Worm (Caenorhabditis elegans): ENCODE measurements around the gene rps-12.

Gene rps-12

DNA sequence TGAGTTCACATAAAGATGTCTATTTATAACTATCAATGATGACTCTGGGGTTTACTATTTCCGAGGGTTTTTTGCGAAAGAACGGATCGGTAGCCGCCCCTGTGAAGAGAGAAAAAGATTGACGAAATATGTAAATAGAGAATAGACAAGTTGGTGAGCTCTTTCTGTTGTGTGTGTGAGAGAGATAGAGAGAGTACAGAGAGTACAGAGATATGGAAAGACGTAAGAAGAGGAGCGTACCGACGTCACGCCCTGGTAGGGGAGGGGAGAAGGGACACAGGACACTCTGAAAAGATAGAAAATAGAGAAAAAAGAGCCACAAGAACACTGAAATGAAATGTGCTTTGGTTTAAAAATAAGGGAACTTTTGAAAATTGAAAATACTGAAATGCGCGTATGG, 9.1 kb downstream of the rps-12 start:
- TF ChIP-seq ces-1 (GFP tag; optimal IDR thresholded peaks at IDR 0.05) (peak; percentile 27), ceh-83 (GFP tag; optimal IDR thresholded peaks at IDR 0.05) (no peak), pha-4 (tag; optimal IDR thresholded peaks at IDR 0.05) (peak; percentile 75), lsy-2 (tag; optimal IDR thresholded peaks at IDR 0.05) (peak; percentile 33)

DNA sequence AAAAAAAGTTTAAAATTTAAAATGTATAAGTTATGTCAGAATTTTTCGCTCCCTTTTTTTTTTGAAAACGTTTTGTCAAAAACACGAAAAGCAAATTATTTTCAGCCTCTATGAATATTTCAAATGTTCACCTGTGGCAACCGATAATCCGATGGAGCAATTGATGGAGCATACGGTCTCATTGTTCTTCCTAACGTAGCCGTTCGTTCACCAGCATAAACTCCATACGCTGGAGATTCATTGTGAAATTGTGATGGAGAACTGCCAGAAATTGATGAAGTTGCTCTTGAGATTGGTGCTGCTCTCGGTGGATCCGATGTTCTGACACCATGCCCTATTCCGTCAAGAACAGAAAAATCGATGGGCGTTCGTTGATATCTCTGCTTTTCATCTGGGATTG, 12.7 kb downstream of the rps-12 start:
- TF ChIP-seq mep-1 (tag; optimal IDR thresholded peaks at IDR 0.05) (no peak), lsy-2 (tag; optimal IDR thresholded peaks at IDR 0.05) (no peak), zip-8 (tag; optimal IDR thresholded peaks at IDR 0.05) (no peak), nhr-12 (tag; optimal IDR thresholded peaks at IDR 0.05) (no peak)

DNA sequence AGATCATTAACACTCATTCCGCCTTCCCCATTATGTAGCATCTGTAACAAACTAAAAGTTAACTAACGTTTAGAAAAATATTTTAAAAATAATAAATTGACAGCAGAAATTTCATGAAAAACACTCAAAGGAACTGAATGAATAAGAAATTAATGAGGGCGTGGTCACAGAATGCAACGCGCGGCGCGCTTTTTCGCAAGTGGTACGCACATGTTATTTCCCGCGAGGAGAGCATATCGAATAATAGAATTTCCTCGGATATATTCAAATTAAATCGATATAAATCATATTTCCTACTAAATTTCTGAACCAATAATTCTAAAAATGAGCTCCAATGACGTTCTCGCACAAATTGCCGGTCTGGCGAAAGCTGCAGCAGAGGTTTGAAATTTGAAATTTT, 13.6 kb downstream of the rps-12 start, which contains the start of the genes abi-1 and arle-14:
Gene abi-1, minus strand, starts transcription at position 51 of the 400 bp plus-strand sequence.
Gene arle-14, plus strand, starts transcription at position 217 of the 400 bp plus-strand sequence.
- TF ChIP-seq tbx-8 (GFP tag; optimal IDR thresholded peaks at IDR 0.05) (no peak), mep-1 (tag; optimal IDR thresholded peaks at IDR 0.05) (peak; percentile 31), ces-1 (GFP tag; optimal IDR thresholded peaks at IDR 0.05) (peak; percentile 76), sptf-1 (tag; optimal IDR thresholded peaks at IDR 0.05) (peak; percentile 19), lsy-2 (tag; optimal IDR thresholded peaks at IDR 0.05) (peak; percentile 10)

- TF ChIP-seq elt-3 (tag; optimal IDR thresholded peaks at IDR 0.05), result no peak
- no peak for TF ChIP-seq zip-8 (tag; optimal IDR thresholded peaks at IDR 0.05)
- TF ChIP-seq unc-62 (GFP tag; optimal IDR thresholded peaks at IDR 0.05), result no peak
- no peak for TF ChIP-seq cnd-1 (tag; optimal IDR thresholded peaks at IDR 0.05)
- TF ChIP-seq snpc-4 (tag; optimal IDR thresholded peaks at IDR 0.05), result no peak
- TF ChIP-seq ces-1 (GFP tag; optimal IDR thresholded peaks at IDR 0.05), result no peak
- TF ChIP-seq ztf-11 (tag; optimal IDR thresholded peaks at IDR 0.05), result no peak
- no peak for TF ChIP-seq nhr-237 (tag; optimal IDR thresholded peaks at IDR 0.05)
- TF ChIP-seq tbx-8 (GFP tag; optimal IDR thresholded peaks at IDR 0.05), result no peak
- no peak for TF ChIP-seq sem-2 (GFP tag; optimal IDR thresholded peaks at IDR 0.05)
- no peak for TF ChIP-seq ceh-43 (GFP tag; optimal IDR thresholded peaks at IDR 0.05)
- TF ChIP-seq sptf-1 (tag; optimal IDR thresholded peaks at IDR 0.05), result no peak
- TF ChIP-seq lin-13 (tag; optimal IDR thresholded peaks at IDR 0.05), result no peak
- TF ChIP-seq nhr-2 (tag; optimal IDR thresholded peaks at IDR 0.05), result no peak
- no peak for TF ChIP-seq unc-120 (tag; optimal IDR thresholded peaks at IDR 0.05; ENCODE audit: poor library complexity, severe bottlenecking)
- TF ChIP-seq ceh-83 (GFP tag; optimal IDR thresholded peaks at IDR 0.05), result no peak
- no peak for TF ChIP-seq M03D4.4 (tag; optimal IDR thresholded peaks at IDR 0.05)
- TF ChIP-seq elt-1 (tag; optimal IDR thresholded peaks at IDR 0.05; ENCODE audit: borderline replicate concordance, insufficient read depth), result no peak
- TF ChIP-seq drap-1 (GFP tag; optimal IDR thresholded peaks at IDR 0.05), result no peak
Observed at ce11 chrIII:5693736-5694135, 14.6 kb downstream of the rps-12 start, which contains the start of gene B0336.13. Gene B0336.13 (plus strand): TSS chrIII:5694036.

- TF ChIP-seq ces-1 (GFP tag; optimal IDR thresholded peaks at IDR 0.05) (no peak), nhr-76 (tag; optimal IDR thresholded peaks at IDR 0.05) (no peak), sptf-1 (tag; optimal IDR thresholded peaks at IDR 0.05) (no peak), unc-120 (tag; optimal IDR thresholded peaks at IDR 0.05; ENCODE audit: poor library complexity, severe bottlenecking) (no peak), flh-1 (GFP tag; optimal IDR thresholded peaks at IDR 0.05) (no peak)
Observed at ce11 chrIII:5697266-5697665, 18.2 kb downstream of the rps-12 start, which contains the start of gene B0336.7. Gene B0336.7 (minus strand): TSS chrIII:5697366.

DNA sequence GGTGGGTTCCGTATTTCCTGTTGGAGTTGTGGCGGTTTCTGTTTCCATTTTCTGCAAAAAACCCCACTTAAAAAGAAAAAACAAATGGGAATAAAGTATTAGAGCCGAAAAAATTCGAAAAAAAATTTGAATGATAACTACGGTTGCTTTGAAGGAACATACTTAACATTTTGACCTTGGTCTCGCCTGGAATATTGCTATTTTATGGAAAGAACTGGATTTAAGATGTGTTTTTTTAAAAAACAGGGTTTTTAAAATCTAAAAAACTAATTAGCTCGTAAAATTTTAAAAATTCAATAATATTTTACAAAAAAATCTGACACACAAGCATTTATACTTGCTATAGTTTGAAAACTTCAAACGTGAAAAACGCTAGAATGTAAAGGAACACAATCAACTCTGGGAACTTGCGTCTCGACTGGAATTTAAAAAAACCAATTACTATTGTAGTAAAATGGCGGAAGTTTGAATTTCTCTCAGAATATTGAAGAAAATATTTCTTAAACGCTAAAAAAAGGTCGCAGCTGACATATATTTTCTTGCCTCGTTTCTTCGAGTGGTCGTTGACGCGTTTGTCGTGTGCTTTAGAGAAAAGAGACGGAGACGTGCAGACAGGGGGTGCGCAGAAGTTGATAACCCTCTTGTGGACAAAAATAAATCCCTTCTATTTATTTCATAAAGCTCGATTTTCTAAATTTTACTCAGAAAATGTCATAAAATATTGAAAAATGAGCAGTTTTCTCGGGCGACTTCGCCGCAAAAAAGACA, 19.0 kb downstream of the rps-12 start, which contains the start of the genes lgg-3 and rgs-5:
Gene lgg-3, minus strand, starts transcription at position 51 of the 768 bp plus-strand sequence.
Gene rgs-5, plus strand, starts transcription at position 593 of the 768 bp plus-strand sequence.
- TF ChIP-seq unc-120 (tag; optimal IDR thresholded peaks at IDR 0.05; ENCODE audit: poor library complexity, severe bottlenecking) (no peak), bed-3 (GFP tag; optimal IDR thresholded peaks at IDR 0.05) (no peak), ces-1 (GFP tag; optimal IDR thresholded peaks at IDR 0.05) (peak; percentile 34), hlh-1 (tag; optimal IDR thresholded peaks at IDR 0.05) (peak; percentile 34), tbx-8 (GFP tag; optimal IDR thresholded peaks at IDR 0.05) (no peak), sptf-1 (tag; optimal IDR thresholded peaks at IDR 0.05) (no peak), unc-39 (tag; optimal IDR thresholded peaks at IDR 0.05) (no peak), ceh-43 (GFP tag; optimal IDR thresholded peaks at IDR 0.05) (no peak), nhr-76 (tag; optimal IDR thresholded peaks at IDR 0.05) (no peak), mep-1 (tag; optimal IDR thresholded peaks at IDR 0.05) (peak; percentile 64), ceh-83 (GFP tag; optimal IDR thresholded peaks at IDR 0.05) (no peak), nhr-237 (tag; optimal IDR thresholded peaks at IDR 0.05) (no peak), lin-13 (tag; optimal IDR thresholded peaks at IDR 0.05) (no peak), snpc-4 (tag; optimal IDR thresholded peaks at IDR 0.05) (no peak), mab-5 (tag; optimal IDR thresholded peaks at IDR 0.05) (no peak), ceh-39 (tag; optimal IDR thresholded peaks at IDR 0.05) (no peak), M03D4.4 (tag; optimal IDR thresholded peaks at IDR 0.05) (no peak), mls-2 (tag; optimal IDR thresholded peaks at IDR 0.05) (no peak), zip-8 (tag; optimal IDR thresholded peaks at IDR 0.05) (no peak), lsy-2 (tag; optimal IDR thresholded peaks at IDR 0.05) (peak; percentile 31), ham-2 (GFP tag; optimal IDR thresholded peaks at IDR 0.05) (no peak), flh-1 (GFP tag; optimal IDR thresholded peaks at IDR 0.05) (no peak), unc-62 (GFP tag; optimal IDR thresholded peaks at IDR 0.05) (no peak), sem-2 (GFP tag; optimal IDR thresholded peaks at IDR 0.05) (no peak), cnd-1 (tag; optimal IDR thresholded peaks at IDR 0.05) (no peak)
